Fruit fly (Drosophila melanogaster) whole organism, embryonic: ENCODE data around the gene CG8135.
A peak's percentile ranks its signal among the peaks of the same experiment; 100 is the strongest.

Experiments
- Abd-B ChIP-seq: fragments of 200-800 bp; sonication (Bioruptor generic); optimal IDR thresholded peaks from 2 replicates; lab custom pipeline; 2018; ENCODE audit warnings: missing biosample characterization, mild to moderate bottlenecking, missing genetic modification characterization, moderate library complexity
- Antp ChIP-seq: fragments of 200-800 bp; sonication (Bioruptor generic); optimal IDR thresholded peaks from 3 replicates; lab custom pipeline; 2016; ENCODE audit warnings: missing biosample characterization, missing genetic modification characterization
- Blimp-1 ChIP-seq: fragments of 200-800 bp; sonication (Bioruptor generic); optimal IDR thresholded peaks from 3 replicates; lab custom pipeline; 2018; ENCODE audit warnings: missing biosample characterization, missing genetic modification characterization, mild to moderate bottlenecking, moderate library complexity, missing genetic modification reagents
- BtbVII ChIP-seq: fragments of 200-800 bp; sonication (Bioruptor generic); optimal IDR thresholded peaks from 3 replicates; lab custom pipeline; 2017; ENCODE audit warnings: missing biosample characterization, mild to moderate bottlenecking, missing genetic modification characterization
- C15 ChIP-seq: fragments of 200-800 bp; sonication (Bioruptor generic); IDR thresholded peaks from 3 replicates; pipeline ENCODE4 v1.3.6; 2022; ENCODE audit warnings: missing biosample characterization, missing genetic modification characterization
- CG10321 ChIP-seq: fragments of 200-800 bp; sonication (Bioruptor generic); IDR thresholded peaks from 2 replicates; pipeline ENCODE4 v1.3.6; 2022; ENCODE audit warnings: missing biosample characterization, missing genetic modification characterization
- CG11456 ChIP-seq: fragments of 200-800 bp; sonication (Bioruptor generic); IDR thresholded peaks from 3 replicates; pipeline ENCODE4 v1.3.6; 2022; ENCODE audit warnings: missing biosample characterization, missing genetic modification characterization
- CG11695 ChIP-seq: fragments of 200-800 bp; sonication (Bioruptor generic); IDR thresholded peaks from 3 replicates; pipeline ENCODE4 v1.3.6; 2022; ENCODE audit warnings: missing biosample characterization, missing genetic modification characterization
- CG12219 ChIP-seq: fragments of 200-800 bp; sonication (Bioruptor generic); optimal IDR thresholded peaks from 3 replicates; lab custom pipeline; 2018; ENCODE audit warnings: missing biosample characterization, mild to moderate bottlenecking, missing genetic modification characterization
- CG1647 ChIP-seq: fragments of 200-800 bp; sonication (Bioruptor generic); optimal IDR thresholded peaks from 3 replicates; lab custom pipeline; 2016; ENCODE audit warnings: missing biosample characterization, missing genetic modification characterization
- CG17328 ChIP-seq: fragments of 200-800 bp; sonication (Bioruptor generic); IDR thresholded peaks from 2 replicates; pipeline ENCODE4 v1.3.6; 2022; ENCODE audit warnings: missing biosample characterization, missing genetic modification characterization
- CG17802 ChIP-seq: fragments of 200-800 bp; sonication (Bioruptor generic); optimal IDR thresholded peaks from 2 replicates; lab custom pipeline; 2018; ENCODE audit warnings: missing biosample characterization, mild to moderate bottlenecking, missing genetic modification characterization, moderate library complexity
- CG34422 ChIP-seq: fragments of 200-800 bp; sonication (Bioruptor generic); IDR thresholded peaks from 3 replicates; pipeline ENCODE4 v1.3.6; 2022; ENCODE audit warnings: missing biosample characterization, missing genetic modification characterization
- CG4328 ChIP-seq: fragments of 200-800 bp; sonication (Bioruptor generic); optimal IDR thresholded peaks from 3 replicates; lab custom pipeline; 2017; ENCODE audit warnings: missing biosample characterization, missing genetic modification reagents, missing genetic modification characterization
- CG5953 ChIP-seq: fragments of 200-800 bp; sonication (Bioruptor generic); IDR thresholded peaks from 2 replicates; pipeline ENCODE4 v1.3.6; 2022; ENCODE audit warnings: missing biosample characterization, missing genetic modification characterization
- CG6689 ChIP-seq: fragments of 200-800 bp; sonication (Bioruptor generic); IDR thresholded peaks from 2 replicates; pipeline ENCODE4 v1.3.6; 2022; ENCODE audit warnings: missing biosample characterization, missing genetic modification characterization
- CG6854 ChIP-seq: fragments of 200-800 bp; sonication (Bioruptor generic); optimal IDR thresholded peaks from 3 replicates; lab custom pipeline; 2017; ENCODE audit warnings: missing biosample characterization, mild to moderate bottlenecking, missing genetic modification characterization
- CG7745 ChIP-seq: fragments of 200-800 bp; sonication (Bioruptor generic); optimal IDR thresholded peaks from 2 replicates; lab custom pipeline; 2018; ENCODE audit warnings: missing biosample characterization, mild to moderate bottlenecking, missing genetic modification characterization, moderate library complexity
- CG7963 ChIP-seq: fragments of 200-800 bp; sonication (Bioruptor generic); IDR thresholded peaks from 3 replicates; pipeline ENCODE4 v1.3.6; 2022; ENCODE audit warnings: missing biosample characterization, missing genetic modification characterization; ENCODE audit not compliant: partially characterized antibody
- CG9215 ChIP-seq: fragments of 200-800 bp; sonication (Bioruptor generic); IDR thresholded peaks from 2 replicates; pipeline ENCODE4 v1.3.6; 2022; ENCODE audit warnings: missing biosample characterization, missing genetic modification characterization
- CG9727 ChIP-seq: fragments of 200-800 bp; sonication (Bioruptor generic); optimal IDR thresholded peaks from 3 replicates; lab custom pipeline; 2017; ENCODE audit warnings: missing biosample characterization, mild to moderate bottlenecking, missing genetic modification characterization
- CG9876 ChIP-seq: fragments of 200-800 bp; sonication (Bioruptor generic); optimal IDR thresholded peaks from 2 replicates; lab custom pipeline; 2016; ENCODE audit warnings: missing biosample characterization, missing genetic modification characterization
- D19B ChIP-seq: fragments of 200-800 bp; sonication (Bioruptor generic); optimal IDR thresholded peaks from 2 replicates; lab custom pipeline; 2017; ENCODE audit warnings: missing biosample characterization, mild to moderate bottlenecking, missing genetic modification characterization
- Dek ChIP-seq: fragments of 200-800 bp; sonication (Bioruptor generic); optimal IDR thresholded peaks from 3 replicates; lab custom pipeline; 2019; ENCODE audit warnings: missing biosample characterization, mild to moderate bottlenecking, missing genetic modification characterization, moderate library complexity
- Dfd ChIP-seq, 2 experiments: fragments of >200 bp; optimal IDR thresholded peaks; 2 replicates each; lab custom pipeline; 2017; ENCODE audit warnings: missing biosample characterization in 2 of 2, missing genetic modification characterization in 2 of 2
- Fer2 ChIP-seq: fragments of 200-800 bp; sonication (Bioruptor generic); optimal IDR thresholded peaks from 2 replicates; lab custom pipeline; 2018; ENCODE audit warnings: missing biosample characterization, mild to moderate bottlenecking, missing genetic modification characterization, moderate library complexity
- H15 ChIP-seq: fragments of 200-800 bp; sonication (Bioruptor generic); IDR thresholded peaks from 3 replicates; pipeline ENCODE4 v1.3.6; 2022; ENCODE audit warnings: missing biosample characterization, missing genetic modification characterization
- Hand ChIP-seq: fragments of 200-800 bp; sonication (Bioruptor generic); optimal IDR thresholded peaks from 2 replicates; lab custom pipeline; 2017; ENCODE audit warnings: mild to moderate bottlenecking, missing biosample characterization, missing genetic modification reagents, missing genetic modification characterization
- Hmx ChIP-seq: fragments of 200-800 bp; sonication (Bioruptor generic); optimal IDR thresholded peaks from 2 replicates; lab custom pipeline; 2016; ENCODE audit warnings: missing biosample characterization, missing genetic modification characterization
- Mes4 ChIP-seq: fragments of 200-800 bp; sonication (Bioruptor generic); optimal IDR thresholded peaks from 2 replicates; lab custom pipeline; 2016; ENCODE audit warnings: missing biosample characterization, missing genetic modification characterization
- NK7.1 ChIP-seq: fragments of 200-800 bp; sonication (Bioruptor generic); optimal IDR thresholded peaks from 3 replicates; lab custom pipeline; 2016; ENCODE audit warnings: missing biosample characterization, missing genetic modification characterization
- Pdp1 ChIP-seq, 2 experiments: fragments of 200-800 bp; sonication (Bioruptor generic); optimal IDR thresholded peaks; 3 replicates each; lab custom pipeline; 2016; ENCODE audit warnings: missing biosample characterization in 2 of 2, missing genetic modification characterization in 2 of 2, mild to moderate bottlenecking in 1 of 2, moderate library complexity in 1 of 2
- Side ChIP-seq: fragments of 200-800 bp; sonication (Bioruptor generic); optimal IDR thresholded peaks from 2 replicates; lab custom pipeline; 2016; ENCODE audit warnings: missing biosample characterization, missing genetic modification characterization
- Six4 ChIP-seq: fragments of 200-800 bp; sonication (Bioruptor generic); optimal IDR thresholded peaks from 2 replicates; lab custom pipeline; 2016; ENCODE audit warnings: missing biosample characterization, missing genetic modification characterization
- amos ChIP-seq: fragments of 200-800 bp; sonication (Bioruptor generic); IDR thresholded peaks from 2 replicates; pipeline ENCODE4 v1.3.6; 2022; ENCODE audit warnings: missing biosample characterization, missing genetic modification characterization; ENCODE audit not compliant: partially characterized antibody
- cad ChIP-seq: fragments of >200 bp; optimal IDR thresholded peaks from 2 replicates; lab custom pipeline; 2017; ENCODE audit warnings: missing biosample characterization, missing genetic modification characterization
- caup ChIP-seq: fragments of 200-800 bp; sonication (Bioruptor generic); optimal IDR thresholded peaks from 3 replicates; lab custom pipeline; 2017; ENCODE audit warnings: missing biosample characterization, mild to moderate bottlenecking, missing genetic modification characterization, moderate library complexity; ENCODE audit not compliant: severe bottlenecking
- ci ChIP-seq: fragments of 200-800 bp; sonication (Bioruptor generic); IDR thresholded peaks from 3 replicates; pipeline ENCODE4 v1.3.6; 2022; ENCODE audit warnings: missing biosample characterization, missing genetic modification characterization
- cwo ChIP-seq: fragments of 200-800 bp; sonication (Bioruptor generic); optimal IDR thresholded peaks from 3 replicates; lab custom pipeline; 2017; ENCODE audit warnings: missing biosample characterization, missing genetic modification characterization, mild to moderate bottlenecking, moderate library complexity, missing genetic modification reagents
- gcm ChIP-seq: fragments of 200-800 bp; sonication (Bioruptor generic); optimal IDR thresholded peaks from 2 replicates; lab custom pipeline; 2019; ENCODE audit warnings: missing biosample characterization, mild to moderate bottlenecking, missing genetic modification characterization, moderate library complexity
- h ChIP-seq: fragments of >200 bp; optimal IDR thresholded peaks from 2 replicates; lab custom pipeline; 2017
- insv ChIP-seq, 2 experiments: fragments of 200-800 bp; sonication (Bioruptor generic); optimal IDR thresholded peaks; 3 replicates each; lab custom pipeline; 2016 to 2018; ENCODE audit warnings: missing biosample characterization in 2 of 2, missing genetic modification characterization in 2 of 2
- jing ChIP-seq: fragments of 200-800 bp; sonication (Bioruptor generic); optimal IDR thresholded peaks from 2 replicates; lab custom pipeline; 2018; ENCODE audit warnings: missing biosample characterization, mild to moderate bottlenecking, missing genetic modification characterization
- lab ChIP-seq: fragments of 200-800 bp; sonication (Bioruptor generic); optimal IDR thresholded peaks from 3 replicates; lab custom pipeline; 2017; ENCODE audit warnings: missing biosample characterization, missing genetic modification characterization, mild to moderate bottlenecking, moderate library complexity, missing genetic modification reagents
- odd ChIP-seq: fragments of 200-800 bp; sonication (Bioruptor generic); optimal IDR thresholded peaks from 2 replicates; lab custom pipeline; 2017; ENCODE audit warnings: missing biosample characterization, mild to moderate bottlenecking, missing genetic modification characterization
- onecut ChIP-seq: fragments of 200-800 bp; sonication (Bioruptor generic); IDR thresholded peaks from 2 replicates; pipeline ENCODE4 v1.3.6; 2022; ENCODE audit warnings: missing biosample characterization, missing genetic modification characterization
- ro ChIP-seq: fragments of 200-800 bp; sonication (Bioruptor generic); IDR thresholded peaks from 2 replicates; pipeline ENCODE4 v1.3.6; 2022; ENCODE audit warnings: missing biosample characterization, missing genetic modification characterization
- sens ChIP-seq: fragments of 200-800 bp; sonication (Bioruptor generic); peaks from one replicate; lab custom pipeline; 2016; ENCODE audit warnings: missing biosample characterization, missing genetic modification characterization
- tin ChIP-seq: fragments of 200-800 bp; sonication (Bioruptor generic); optimal IDR thresholded peaks from 3 replicates; lab custom pipeline; 2016; ENCODE audit warnings: missing biosample characterization, missing genetic modification characterization
- tx ChIP-seq: fragments of 200-800 bp; sonication (Bioruptor generic); optimal IDR thresholded peaks from 2 replicates; lab custom pipeline; 2016; ENCODE audit warnings: missing biosample characterization, missing genetic modification characterization
- wek ChIP-seq: fragments of 200-800 bp; sonication (Bioruptor generic); optimal IDR thresholded peaks from 3 replicates; lab custom pipeline; 2018; ENCODE audit warnings: missing biosample characterization, mild to moderate bottlenecking, missing genetic modification characterization, moderate library complexity

Gene CG8135

DNA sequence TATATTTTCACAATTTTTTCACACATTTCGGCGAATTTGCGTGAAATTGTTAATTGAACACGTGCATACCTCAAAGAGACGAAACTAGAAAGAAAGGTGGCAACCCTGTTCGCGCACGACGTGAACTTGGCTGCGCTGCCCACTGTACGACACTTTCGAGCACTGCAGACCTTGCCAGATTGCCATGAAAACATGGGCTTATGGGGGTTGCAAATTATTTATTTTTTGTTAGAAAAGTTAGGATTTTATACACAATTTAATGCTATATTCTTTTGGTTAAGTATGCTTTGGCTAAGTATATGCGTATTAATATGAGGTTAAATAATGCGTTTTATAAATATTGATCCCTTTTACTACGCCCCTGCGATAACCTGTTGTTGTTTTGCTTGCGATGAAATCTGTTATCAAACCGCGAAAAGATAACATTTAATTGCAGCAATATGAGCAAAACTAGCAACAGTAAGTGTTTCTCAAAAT, 3.0 kb upstream of the CG8135 start, which contains the start of the genes RpL34b and CG8132 (continued):
- peak; percentile 95 for TF ChIP-seq CG9215 (GFP tag; lab: Robert Waterston, UW)
- peak; percentile 94 for TF ChIP-seq C15
- peak; percentile 69 for TF ChIP-seq amos
- peak; percentile 97 for TF ChIP-seq CG9876 (GFP tag; lab: Kevin White, UChicago)
- TF ChIP-seq odd (GFP tag; lab: Kevin White, UChicago): peak; percentile 90
- peak; percentile 93 for TF ChIP-seq ro (GFP tag; lab: Robert Waterston, UW)
- TF ChIP-seq gcm (GFP tag; lab: Kevin White, UChicago): peak; percentile 96
- TF ChIP-seq NK7.1 (GFP tag; lab: Kevin White, UChicago): peak; percentile 92
- peak; percentile 85 for TF ChIP-seq Hand (GFP tag; lab: Kevin White, UChicago)
- peak; percentile 97 for TF ChIP-seq caup
- no peak for TF ChIP-seq h (lab: Kevin White, UChicago)
- TF ChIP-seq H15 (GFP tag; lab: Robert Waterston, UW): peak; percentile 94
- TF ChIP-seq CG11695 (GFP tag; lab: Robert Waterston, UW): peak; percentile 94
- TF ChIP-seq Mes4 (GFP tag; lab: Kevin White, UChicago): peak; percentile 94
- peak; percentile 95 for TF ChIP-seq tin
- peak; percentile 89 for TF ChIP-seq cwo (GFP tag; lab: Kevin White, UChicago)
- TF ChIP-seq CG11456: peak; percentile 99
- peak; percentile 94 for TF ChIP-seq Abd-B (GFP tag; lab: Kevin White, UChicago)
- peak; percentile 89 for TF ChIP-seq Hmx
- TF ChIP-seq CG6689 (GFP tag; lab: Robert Waterston, UW): peak; percentile 94
- peak; percentile 97 for TF ChIP-seq CG4328 (GFP tag; lab: Kevin White, UChicago)
- peak; percentile 95 for TF ChIP-seq CG1647 (GFP tag; lab: Kevin White, UChicago)
- TF ChIP-seq insv (GFP tag; optimal IDR thresholded peaks at IDR 0.05; lab: Kevin White, UChicago): peak in 1 of 2 experiments; percentile 87
- TF ChIP-seq sens (GFP tag; lab: Kevin White, UChicago): peak; percentile 98
- peak; percentile 97 for TF ChIP-seq Antp (GFP tag; lab: Kevin White, UChicago)
- peak; percentile 93 for TF ChIP-seq CG17328 (GFP tag; lab: Robert Waterston, UW)
- peak; percentile 98 for TF ChIP-seq lab (GFP tag; lab: Kevin White, UChicago)
- TF ChIP-seq Dek (tag; lab: Kevin White, UChicago): peak; percentile 96
- TF ChIP-seq CG6854 (GFP tag; lab: Kevin White, UChicago): peak; percentile 85
- TF ChIP-seq CG7963 (GFP tag; lab: Robert Waterston, UW): no peak
- peak; percentile 96 for TF ChIP-seq Fer2 (tag; lab: Kevin White, UChicago)
- peak; percentile 87 for TF ChIP-seq D19B (GFP tag; lab: Kevin White, UChicago)
- peak; percentile 91 for TF ChIP-seq Blimp-1 (GFP tag; lab: Kevin White, UChicago)
- peak; percentile 87 for TF ChIP-seq CG17802 (tag; lab: Kevin White, UChicago)
- TF ChIP-seq BtbVII (GFP tag; lab: Kevin White, UChicago): peak; percentile 90
- TF ChIP-seq CG7745 (tag; lab: Kevin White, UChicago): peak; percentile 57
- peak; percentile 70 for TF ChIP-seq CG10321 (GFP tag; lab: Robert Waterston, UW)
- peak; percentile 75 for TF ChIP-seq jing (GFP tag; lab: Kevin White, UChicago)
- TF ChIP-seq CG34422 (GFP tag; lab: Robert Waterston, UW): peak; percentile 96
- peak; percentile 95 for TF ChIP-seq tx (GFP tag; lab: Kevin White, UChicago)
- peak; percentile 95 for TF ChIP-seq Side (GFP tag; lab: Kevin White, UChicago)
- peak; percentile 66 for TF ChIP-seq CG5953
- peak; percentile 96 for TF ChIP-seq CG9727 (GFP tag; lab: Kevin White, UChicago)
- TF ChIP-seq wek: peak; percentile 79
- TF ChIP-seq CG12219 (GFP tag; lab: Kevin White, UChicago): peak; percentile 84
- TF ChIP-seq onecut: peak; percentile 88
- TF ChIP-seq Six4: peak; percentile 86
- TF ChIP-seq Dfd (GFP tag; optimal IDR thresholded peaks at IDR 0.05; lab: Kevin White, UChicago): no peak
- TF ChIP-seq cad (GFP tag; lab: Kevin White, UChicago): no peak
- TF ChIP-seq Pdp1 (GFP tag; optimal IDR thresholded peaks at IDR 0.05; lab: Kevin White, UChicago): peak; percentile 94 to 97
- TF ChIP-seq ci: peak; percentile 97
